Worm (Caenorhabditis elegans) whole organism, young adult: ENCODE measurements around the gene T11G6.5.

Experiments used
- B0035.1 ChIP-seq: sonication (generic microtip); optimal IDR thresholded peaks from 2 replicates; lab custom pipeline; 2016; ENCODE audit warnings: missing genetic modification characterization, mild to moderate bottlenecking, missing compliant biosample characterization, missing genotype, missing genetic modification reagents
- C06A6.2 ChIP-seq: fragments of 200-800 bp; sonication (Bioruptor generic); conservative IDR thresholded peaks from 2 replicates; pipeline ENCODE4 v1.3.6; 2022; ENCODE audit warnings: missing genetic modification characterization, missing compliant biosample characterization
- D2030.7 ChIP-seq: fragments of 200-800 bp; sonication (Bioruptor generic); IDR thresholded peaks from 2 replicates; pipeline ENCODE4 v1.3.6; 2022; ENCODE audit warnings: missing genetic modification reagents, missing genetic modification characterization, missing compliant biosample characterization
- F23B12.7 ChIP-seq: sonication (generic microtip); optimal IDR thresholded peaks from 2 replicates; lab custom pipeline; 2017; ENCODE audit warnings: missing genetic modification characterization, mild to moderate bottlenecking, missing compliant biosample characterization, antibody characterized with exemption, moderate library complexity; ENCODE audit not compliant: insufficient read depth
- F33H1.4 ChIP-seq: fragments of 200-800 bp; sonication (Bioruptor generic); IDR thresholded peaks from 2 replicates; pipeline ENCODE4 v1.3.6; 2022; ENCODE audit warnings: missing genetic modification reagents, missing genetic modification characterization, missing compliant biosample characterization
- F52B5.7 ChIP-seq: sonication (generic microtip); optimal IDR thresholded peaks from 2 replicates; lab custom pipeline; 2016; ENCODE audit warnings: mild to moderate bottlenecking, missing genetic modification characterization, missing compliant biosample characterization
- F55B11.4 ChIP-seq: sonication (generic microtip); optimal IDR thresholded peaks from 2 replicates; lab custom pipeline; 2016; ENCODE audit warnings: missing compliant biosample characterization, missing genetic modification characterization, borderline replicate concordance; ENCODE audit not compliant: insufficient read depth
- K11D2.4 ChIP-seq: fragments of 200-800 bp; sonication (Bioruptor generic); IDR thresholded peaks from 2 replicates; pipeline ENCODE4 v1.3.6; 2022; ENCODE audit warnings: missing genetic modification reagents, missing genetic modification characterization, missing compliant biosample characterization
- ama-1 ChIP-seq, 3 experiments: fragments of 150-350 bp in 1 of 3; sonication (generic microtip) in 2 of 3; optimal IDR thresholded peaks; 2 replicates each; lab custom pipeline; 2014 to 2018; ENCODE audit warnings: missing biosample characterization in 2 of 3, missing genetic modification characterization in 2 of 3, missing genetic modification reagents in 2 of 3
- aptf-2 ChIP-seq: fragments of 200-800 bp; sonication (Bioruptor generic); conservative IDR thresholded peaks from 2 replicates; pipeline ENCODE4 v1.3.6; 2022; ENCODE audit warnings: missing genetic modification reagents, missing genetic modification characterization, missing compliant biosample characterization
- attf-5 ChIP-seq: fragments of 200-800 bp; sonication (Bioruptor generic); optimal IDR thresholded peaks from 2 replicates; lab custom pipeline; 2018; ENCODE audit warnings: mild to moderate bottlenecking, missing genetic modification characterization, missing compliant biosample characterization
- ccch-3 ChIP-seq: fragments of 200-800 bp; sonication (Bioruptor generic); optimal IDR thresholded peaks from 2 replicates; lab custom pipeline; 2018; ENCODE audit warnings: mild to moderate bottlenecking, missing genetic modification characterization, missing compliant biosample characterization
- ceh-100 ChIP-seq: fragments of 200-800 bp; sonication (Bioruptor generic); IDR thresholded peaks from 2 replicates; pipeline ENCODE4 v1.3.6; 2022; ENCODE audit warnings: missing genetic modification reagents, missing genetic modification characterization, missing compliant biosample characterization
- ceh-40 ChIP-seq: fragments of 200-800 bp; sonication (Bioruptor generic); IDR thresholded peaks from 2 replicates; pipeline ENCODE4 v1.3.6; 2022; ENCODE audit warnings: missing genetic modification characterization, missing compliant biosample characterization
- ceh-91 ChIP-seq: fragments of 200-800 bp; sonication (Bioruptor generic); IDR thresholded peaks from 2 replicates; pipeline ENCODE4 v1.3.6; 2022; ENCODE audit warnings: missing genetic modification reagents, missing genetic modification characterization, missing compliant biosample characterization
- chd-7 ChIP-seq: sonication (generic microtip); optimal IDR thresholded peaks from 2 replicates; lab custom pipeline; 2016; ENCODE audit warnings: mild to moderate bottlenecking, missing genetic modification characterization, moderate library complexity, missing compliant biosample characterization
- die-1 ChIP-seq: sonication (generic microtip); optimal IDR thresholded peaks from 2 replicates; lab custom pipeline; 2016; ENCODE audit warnings: missing genotype, mild to moderate bottlenecking, missing genetic modification characterization, missing compliant biosample characterization
- dox-1 ChIP-seq: fragments of 200-800 bp; sonication (Bioruptor generic); IDR thresholded peaks from 2 replicates; pipeline ENCODE4 v1.3.6; 2022; ENCODE audit warnings: missing genetic modification reagents, missing genetic modification characterization, missing compliant biosample characterization
- ets-4 ChIP-seq: fragments of 200-800 bp; sonication (Bioruptor generic); optimal IDR thresholded peaks from 2 replicates; lab custom pipeline; 2018; ENCODE audit warnings: mild to moderate bottlenecking, missing genetic modification characterization, missing compliant biosample characterization
- fkh-3 ChIP-seq: sonication (generic microtip); optimal IDR thresholded peaks from 2 replicates; lab custom pipeline; 2016; ENCODE audit warnings: mild to moderate bottlenecking, missing genetic modification characterization, missing compliant biosample characterization
- him-1 ChIP-seq: sonication (generic microtip); optimal IDR thresholded peaks from 2 replicates; lab custom pipeline; 2016; ENCODE audit warnings: missing genotype, missing genetic modification reagents, missing genetic modification characterization, missing compliant biosample characterization
- hmg-1.2 ChIP-seq: fragments of 200-800 bp; sonication (Bioruptor generic); IDR thresholded peaks from 2 replicates; pipeline ENCODE4 v1.3.6; 2022; ENCODE audit warnings: missing genetic modification reagents, missing genetic modification characterization, missing compliant biosample characterization
- hmg-20 ChIP-seq: fragments of 200-800 bp; sonication (Bioruptor generic); IDR thresholded peaks from 2 replicates; pipeline ENCODE4 v1.3.6; 2022; ENCODE audit warnings: missing genetic modification reagents, missing genetic modification characterization, missing compliant biosample characterization
- hrde-1 ChIP-seq: sonication (generic microtip); optimal IDR thresholded peaks from 2 replicates; lab custom pipeline; 2016; ENCODE audit warnings: missing genetic modification characterization, mild to moderate bottlenecking, missing compliant biosample characterization, moderate library complexity, missing genotype, missing genetic modification reagents, borderline replicate concordance
- lsl-1 ChIP-seq: fragments of 200-800 bp; sonication (Bioruptor generic); optimal IDR thresholded peaks from 2 replicates; lab custom pipeline; 2018; ENCODE audit warnings: mild to moderate bottlenecking, missing genetic modification characterization, moderate library complexity, missing compliant biosample characterization
- lsy-27 ChIP-seq: sonication (generic microtip); optimal IDR thresholded peaks from 2 replicates; lab custom pipeline; 2017; ENCODE audit warnings: missing genetic modification characterization, mild to moderate bottlenecking, missing compliant biosample characterization, antibody characterized with exemption, missing genotype, borderline replicate concordance; ENCODE audit not compliant: insufficient read depth
- mcd-1 ChIP-seq: fragments of 200-800 bp; sonication (Bioruptor generic); IDR thresholded peaks from 2 replicates; pipeline ENCODE4 v1.3.6; 2022; ENCODE audit warnings: missing genetic modification reagents, missing genetic modification characterization, missing compliant biosample characterization
- nfya-2 ChIP-seq: fragments of 200-800 bp; sonication (Bioruptor generic); IDR thresholded peaks from 2 replicates; pipeline ENCODE4 v1.3.6; 2022; ENCODE audit warnings: missing genetic modification reagents, missing genetic modification characterization, missing compliant biosample characterization
- nhr-179 ChIP-seq: sonication (generic microtip); optimal IDR thresholded peaks from 2 replicates; lab custom pipeline; 2016; ENCODE audit warnings: mild to moderate bottlenecking, missing genetic modification characterization, missing compliant biosample characterization
- nhr-27 ChIP-seq: fragments of 200-800 bp; sonication (Bioruptor generic); optimal IDR thresholded peaks from 2 replicates; lab custom pipeline; 2018; ENCODE audit warnings: mild to moderate bottlenecking, missing genetic modification characterization, moderate library complexity, missing compliant biosample characterization
- nhr-80 ChIP-seq: sonication (generic microtip); optimal IDR thresholded peaks from 2 replicates; lab custom pipeline; 2016; ENCODE audit warnings: missing genetic modification characterization, missing compliant biosample characterization
- rec-8 ChIP-seq, 2 experiments: sonication (generic microtip); optimal IDR thresholded peaks; 2 replicates each; lab custom pipeline; 2016; ENCODE audit warnings: mild to moderate bottlenecking in 2 of 2, missing genetic modification characterization in 2 of 2, missing genetic modification reagents in 2 of 2, missing genotype in 2 of 2, missing biosample characterization in 1 of 2, missing compliant biosample characterization in 1 of 2, moderate library complexity in 1 of 2
- repo-1 ChIP-seq: sonication (generic microtip); optimal IDR thresholded peaks from 2 replicates; lab custom pipeline; 2017; ENCODE audit warnings: mild to moderate bottlenecking, missing genetic modification characterization, missing compliant biosample characterization
- rpc-1 ChIP-seq, 2 experiments: fragments of 150-350 bp in 1 of 2; sonication (generic microtip) in 1 of 2; optimal IDR thresholded peaks; 2 replicates each; lab custom pipeline; 2014 to 2018; ENCODE audit warnings: missing biosample characterization in 1 of 2, missing genetic modification characterization in 1 of 2, missing genetic modification reagents in 1 of 2, missing genotype in 1 of 2
- snpc-1.3 ChIP-seq: sonication (generic microtip); optimal IDR thresholded peaks from 2 replicates; lab custom pipeline; 2017; ENCODE audit warnings: missing genetic modification characterization, mild to moderate bottlenecking, missing compliant biosample characterization, antibody characterized with exemption, moderate library complexity, missing genotype, missing genetic modification reagents; ENCODE audit not compliant: insufficient read depth
- snpc-4 ChIP-seq, 5 experiments: fragments of 150-350 bp in 1 of 5; sonication (generic microtip) in 4 of 5; optimal IDR thresholded peaks; 2 replicates each; lab custom pipeline; 2014 to 2018; ENCODE audit warnings: missing genetic modification characterization in 5 of 5, missing biosample characterization in 3 of 5, antibody characterized with exemption in 2 of 5, mild to moderate bottlenecking in 2 of 5, missing compliant biosample characterization in 2 of 5, missing genotype in 2 of 5, moderate library complexity in 2 of 5, missing genetic modification reagents in 1 of 5
- unc-130 ChIP-seq: sonication (generic microtip); optimal IDR thresholded peaks from 2 replicates; lab custom pipeline; 2016; ENCODE audit warnings: missing genetic modification reagents, missing genetic modification characterization, missing compliant biosample characterization
- xnd-1 ChIP-seq: sonication (generic microtip); optimal IDR thresholded peaks from 2 replicates; lab custom pipeline; 2016; ENCODE audit warnings: missing genotype, missing genetic modification reagents, missing genetic modification characterization, missing compliant biosample characterization
- ztf-18 ChIP-seq: sonication (generic microtip); optimal IDR thresholded peaks from 2 replicates; lab custom pipeline; 2016; ENCODE audit warnings: missing genotype, mild to moderate bottlenecking, missing genetic modification characterization, missing compliant biosample characterization
- ztf-22 ChIP-seq: fragments of 200-800 bp; sonication (Bioruptor generic); optimal IDR thresholded peaks from 2 replicates; lab custom pipeline; 2018; ENCODE audit warnings: mild to moderate bottlenecking, missing genetic modification characterization, moderate library complexity, missing compliant biosample characterization
- ztf-26 ChIP-seq: sonication (generic microtip); optimal IDR thresholded peaks from 2 replicates; lab custom pipeline; 2017; ENCODE audit warnings: missing genetic modification characterization, missing compliant biosample characterization
- ztf-6 ChIP-seq: fragments of 200-800 bp; sonication (Bioruptor generic); IDR thresholded peaks from 2 replicates; pipeline ENCODE4 v1.3.6; 2022; ENCODE audit warnings: missing genetic modification reagents, missing genetic modification characterization, missing compliant biosample characterization

Gene T11G6.5

DNA sequence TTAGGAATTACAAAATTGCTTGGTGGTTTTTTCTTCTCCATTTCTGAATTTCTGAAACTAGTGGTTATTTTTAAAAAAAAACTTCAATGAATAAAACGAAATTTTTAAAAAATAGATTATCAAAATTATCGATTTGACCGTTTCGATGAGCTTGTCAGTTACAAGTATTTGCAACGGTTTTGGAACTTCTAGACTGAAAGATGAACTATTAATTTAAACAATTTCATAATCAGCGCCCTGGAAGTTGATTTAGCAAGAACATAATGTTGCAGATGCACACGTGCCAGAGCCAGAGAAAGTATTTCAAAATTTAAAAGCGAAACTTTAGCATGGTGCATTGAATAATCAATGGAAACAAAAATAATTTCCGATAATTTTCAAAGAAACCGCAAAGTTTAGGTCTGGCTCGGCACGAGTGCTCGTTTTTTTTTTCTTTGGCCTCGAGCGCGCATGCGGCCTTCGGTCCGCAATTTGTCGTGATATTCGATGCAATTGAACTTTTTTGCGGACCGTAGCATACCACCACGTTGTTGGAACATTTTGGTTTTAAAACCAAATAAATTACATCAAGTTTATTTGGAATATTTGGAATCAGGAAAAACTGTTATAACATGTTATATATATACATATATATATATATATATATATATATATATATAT, at the start of gene T11G6.5:
T11G6.5 (minus strand) TSS at position 51 of the 660 bp plus-strand sequence.
- TF ChIP-seq ztf-18, result no peak
- TF ChIP-seq attf-5, result peak; percentile 47
- peak; percentile 44 for TF ChIP-seq F23B12.7 (tag; lab: Kevin White, UChicago)
- TF ChIP-seq mcd-1, result peak; percentile 24; the same call in 1 of the 2 replicates
- TF ChIP-seq nfya-2 (GFP tag; lab: Robert Waterston, UW), result no peak
- no peak for TF ChIP-seq unc-130
- TF ChIP-seq nhr-80 (tag; lab: Kevin White, UChicago), result peak; percentile 1
- TF ChIP-seq lsl-1 (GFP tag; lab: Kevin White, UChicago), result peak; percentile 50
- TF ChIP-seq snpc-1.3 (tag; lab: Kevin White, UChicago), result no peak
- TF ChIP-seq F33H1.4 (GFP tag; lab: Robert Waterston, UW), result no peak
- TF ChIP-seq ztf-6 (GFP tag; lab: Robert Waterston, UW), result no peak
- TF ChIP-seq snpc-4 (GFP tag; optimal IDR thresholded peaks at IDR 0.05; lab: Kevin White, UChicago), result no peak
- peak in 1 of 4 experiments; percentile 13 for TF ChIP-seq snpc-4 (tag; optimal IDR thresholded peaks at IDR 0.05; lab: Kevin White, UChicago)
- 0 out of 2 replicates have a peak, but pooled peaks have one; percentile 28 for TF ChIP-seq dox-1 (GFP tag; lab: Robert Waterston, UW)
- TF ChIP-seq hmg-1.2, result peak; percentile 24; the same call in 1 of the 2 replicates
- TF ChIP-seq ets-4, result no peak
- no peak for TF ChIP-seq hmg-20 (GFP tag; lab: Robert Waterston, UW)
- TF ChIP-seq ztf-22 (GFP tag; lab: Kevin White, UChicago), result no peak

DNA sequence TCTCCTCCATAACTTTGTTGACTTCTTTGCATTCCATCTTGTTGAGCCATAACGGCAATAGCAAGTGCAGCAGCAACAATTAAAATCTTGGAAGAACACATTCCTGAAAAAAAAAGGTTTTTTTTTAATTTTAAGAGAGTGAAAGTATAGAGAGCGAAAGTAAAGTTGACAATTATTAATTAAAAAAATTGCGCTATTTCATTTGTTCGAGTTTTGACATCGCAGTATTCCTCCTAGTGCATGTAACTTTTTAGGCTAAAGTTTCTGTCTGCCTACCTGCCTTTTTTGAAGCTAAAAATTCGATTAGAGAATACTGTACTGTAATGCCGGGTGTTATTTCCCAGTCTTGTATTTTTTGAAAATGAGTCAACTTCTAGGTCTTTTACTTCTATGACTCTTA, 49.4 kb upstream of the T11G6.5 start, which contains the start of gene srlf-12:
srlf-12 (minus strand) TSS at position 101 of the 400 bp plus-strand sequence.
- TF ChIP-seq ztf-26 (tag; lab: Kevin White, UChicago) (no peak), him-1 (tag; lab: Kevin White, UChicago) (no peak), ccch-3 (GFP tag; lab: Kevin White, UChicago) (no peak), F55B11.4 (tag; lab: Kevin White, UChicago) (no peak), ceh-100 (GFP tag; lab: Robert Waterston, UW) (no peak), xnd-1 (tag; lab: Kevin White, UChicago) (no peak), rpc-1 (optimal IDR thresholded peaks at IDR 0.05; lab: Kevin White, UChicago) (no peak), rpc-1 (tag; optimal IDR thresholded peaks at IDR 0.05; lab: Kevin White, UChicago) (no peak), ama-1 (optimal IDR thresholded peaks at IDR 0.05; lab: Kevin White, UChicago) (no peak), ama-1 (GFP tag; optimal IDR thresholded peaks at IDR 0.05; lab: Kevin White, UChicago) (no peak), mcd-1 (no peak), hrde-1 (tag; lab: Kevin White, UChicago) (no peak), ceh-40 (GFP tag; lab: Robert Waterston, UW) (no peak), B0035.1 (tag; lab: Kevin White, UChicago) (no peak), repo-1 (tag; lab: Kevin White, UChicago) (no peak), nhr-27 (no peak)

- TF ChIP-seq die-1 (tag; lab: Kevin White, UChicago) (no peak), hmg-1.2 (no peak), F52B5.7 (tag; lab: Kevin White, UChicago) (no peak), fkh-3 (tag; lab: Kevin White, UChicago) (no peak), nhr-80 (tag; lab: Kevin White, UChicago) (no peak), K11D2.4 (no peak), D2030.7 (GFP tag; lab: Robert Waterston, UW) (no peak), ama-1 (optimal IDR thresholded peaks at IDR 0.05; lab: Kevin White, UChicago) (no peak), ama-1 (GFP tag; optimal IDR thresholded peaks at IDR 0.05; lab: Kevin White, UChicago) (no peak), ceh-91 (GFP tag; lab: Robert Waterston, UW) (no peak), lsy-27 (tag; lab: Kevin White, UChicago) (no peak), C06A6.2 (no peak), nhr-179 (no peak), rec-8 (tag; optimal IDR thresholded peaks at IDR 0.05; lab: Kevin White, UChicago) (no peak), aptf-2 (GFP tag; lab: Robert Waterston, UW) (no peak), chd-7 (no peak)
Observed at ce11 chrIV:10889820-10890462, 47.4 kb upstream of the T11G6.5 start, which contains the start of gene F13E9.15. F13E9.15 (minus strand) TSS chrIV:10889870.
